Fruit fly (Drosophila melanogaster): ENCODE measurements around the gene CG13895.

The CG13895 gene

DNA sequence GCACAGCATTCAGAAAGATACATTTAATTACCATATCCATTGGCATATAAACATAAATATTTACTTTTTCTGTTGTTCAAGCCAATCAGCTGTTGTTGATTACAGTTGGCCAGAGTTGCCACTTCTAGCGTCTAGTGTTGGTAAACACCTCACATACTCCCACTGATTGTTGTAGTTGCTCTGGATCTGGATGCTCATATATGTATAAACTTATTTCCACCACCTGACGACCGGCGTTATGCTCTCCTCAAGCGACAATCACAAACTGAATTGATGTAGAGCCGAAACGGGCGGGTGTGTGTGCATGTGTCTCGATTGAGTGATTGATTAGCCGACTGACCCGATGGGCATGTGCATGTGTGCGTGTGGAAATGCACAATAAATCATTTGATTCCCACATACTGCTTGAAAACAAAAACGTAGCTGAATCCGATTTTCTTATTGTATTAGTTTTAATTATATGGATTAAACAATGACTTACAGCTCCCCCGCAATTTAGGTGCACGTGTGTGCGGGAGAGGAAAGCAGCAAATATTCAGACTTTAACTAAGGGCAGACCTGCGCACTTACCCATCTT lies 26.1 kb downstream of the CG13895 start (continued):
- TF ChIP-seq prd (optimal IDR thresholded peaks at IDR 0.05) (no peak), prd (GFP tag; IDR thresholded peaks at IDR 0.05) (no peak), MESR4 (GFP tag; optimal IDR thresholded peaks at IDR 0.05) (peak; percentile 82), Hsf (GFP tag; optimal IDR thresholded peaks at IDR 0.05) (no peak), Dad (GFP tag; optimal IDR thresholded peaks at IDR 0.05) (peak; percentile 63), chn (GFP tag; optimal IDR thresholded peaks at IDR 0.05) (peak; percentile 42), Nf-YB (GFP tag; optimal IDR thresholded peaks at IDR 0.05) (peak; percentile 28), CG12071 (GFP tag; optimal IDR thresholded peaks at IDR 0.05) (peak; percentile 44), slbo (GFP tag; IDR thresholded peaks at IDR 0.05) (peak; percentile 47; the same call in 1 of the 2 replicates), CG6854 (GFP tag; optimal IDR thresholded peaks at IDR 0.05) (no peak), zf30C (GFP tag; optimal IDR thresholded peaks at IDR 0.05) (peak; percentile 4), Usf (GFP tag; optimal IDR thresholded peaks at IDR 0.05) (no peak), usp (GFP tag; optimal IDR thresholded peaks at IDR 0.05) (no peak), ato (GFP tag; IDR thresholded peaks at IDR 0.05; ENCODE audit: partially characterized antibody) (peak; percentile 51), CG1024 (GFP tag; IDR thresholded peaks at IDR 0.05) (no peak), pho (GFP tag; optimal IDR thresholded peaks at IDR 0.05) (no peak), pros (GFP tag; optimal IDR thresholded peaks at IDR 0.05) (peak; percentile 73), CG6683 (GFP tag; optimal IDR thresholded peaks at IDR 0.05) (no peak), aop (GFP tag; IDR thresholded peaks at IDR 0.05) (no peak), onecut (GFP tag; IDR thresholded peaks at IDR 0.05) (no peak), CG3847 (GFP tag; IDR thresholded peaks at IDR 0.05) (peak; percentile 79), CG7372 (GFP tag; IDR thresholded peaks at IDR 0.05) (no peak), D (optimal IDR thresholded peaks at IDR 0.05) (no peak), D (GFP tag; optimal IDR thresholded peaks at IDR 0.05) (no peak), danr (GFP tag; IDR thresholded peaks at IDR 0.05) (no peak), CG6654 (GFP tag; optimal IDR thresholded peaks at IDR 0.05) (no peak), CG6765 (GFP tag; optimal IDR thresholded peaks at IDR 0.05) (peak; percentile 25), gsb-n (tag; optimal IDR thresholded peaks at IDR 0.05) (peak; percentile 60), ro (GFP tag; IDR thresholded peaks at IDR 0.05) (no peak), CG14441 (GFP tag; IDR thresholded peaks at IDR 0.05) (peak; percentile 23; the same call in 1 of the 2 replicates), Med (GFP tag) (peak; percentile 96), Nf-YA (GFP tag; IDR thresholded peaks at IDR 0.05) (no peak), bsh (GFP tag; optimal IDR thresholded peaks at IDR 0.05) (peak in 1 of 2 experiments; percentile 23), jing (GFP tag; optimal IDR thresholded peaks at IDR 0.05) (no peak), CG9437 (GFP tag; optimal IDR thresholded peaks at IDR 0.05) (peak; percentile 1), CG17568 (GFP tag; optimal IDR thresholded peaks at IDR 0.05) (no peak), dan (GFP tag; IDR thresholded peaks at IDR 0.05) (no peak), CG34224 (GFP tag; IDR thresholded peaks at IDR 0.05; ENCODE audit: partially characterized antibody) (peak; percentile 64), CG1792 (GFP tag; optimal IDR thresholded peaks at IDR 0.05) (peak; percentile 29), CG14050 (GFP tag; IDR thresholded peaks at IDR 0.05) (no peak), klu (GFP tag; IDR thresholded peaks at IDR 0.05) (peak; percentile 63), CG11504 (tag; optimal IDR thresholded peaks at IDR 0.05) (peak; percentile 48), CG12236 (GFP tag; optimal IDR thresholded peaks at IDR 0.05) (no peak), CG8388 (GFP tag; optimal IDR thresholded peaks at IDR 0.05) (no peak), tna (GFP tag; IDR thresholded peaks at IDR 0.05; ENCODE audit: partially characterized antibody) (no peak), mld (GFP tag; IDR thresholded peaks at IDR 0.05; ENCODE audit: partially characterized antibody) (no peak), rib (GFP tag; IDR thresholded peaks at IDR 0.05) (no peak), Chrac-16 (GFP tag; optimal IDR thresholded peaks at IDR 0.05) (peak; percentile 16), CG4707 (GFP tag; optimal IDR thresholded peaks at IDR 0.05) (peak; percentile 11), Xbp1 (GFP tag; optimal IDR thresholded peaks at IDR 0.05) (peak; percentile 30), fu2 (GFP tag; optimal IDR thresholded peaks at IDR 0.05) (peak; percentile 37)

Data from whole organism, embryonic.